Worm (Caenorhabditis elegans) whole organism, L3 larva: ENCODE measurements around the gene ZK1290.5.

Source experiments
- aly-2 ChIP-seq: fragments of 150-350 bp; optimal IDR thresholded peaks from 2 replicates; lab custom pipeline; 2014; ENCODE audit warnings: missing biosample characterization, missing genetic modification characterization
- ceh-28 ChIP-seq: fragments of 150-350 bp; optimal IDR thresholded peaks from 2 replicates; lab custom pipeline; 2014; ENCODE audit warnings: missing biosample characterization, missing genetic modification reagents, missing genetic modification characterization
- fkh-10 ChIP-seq: sonication (generic microtip); optimal IDR thresholded peaks from 2 replicates; lab custom pipeline; 2017; ENCODE audit warnings: missing biosample characterization, missing genetic modification reagents, missing genetic modification characterization
- lin-39 ChIP-seq: fragments of 150-350 bp; optimal IDR thresholded peaks from 2 replicates; lab custom pipeline; 2018; ENCODE audit warnings: missing biosample characterization, missing genetic modification reagents, missing genetic modification characterization
- nhr-11 ChIP-seq: fragments of 150-350 bp; optimal IDR thresholded peaks from 2 replicates; lab custom pipeline; 2014; ENCODE audit warnings: missing biosample characterization, missing genetic modification characterization
- nhr-23 ChIP-seq: fragments of 150-350 bp; optimal IDR thresholded peaks from 2 replicates; lab custom pipeline; 2014; ENCODE audit warnings: missing biosample characterization, missing genetic modification reagents, missing genetic modification characterization
- nhr-237 ChIP-seq: fragments of 150-350 bp; optimal IDR thresholded peaks from 2 replicates; lab custom pipeline; 2014; ENCODE audit warnings: missing biosample characterization, missing genetic modification characterization
- nhr-28 ChIP-seq: fragments of 150-350 bp; optimal IDR thresholded peaks from 2 replicates; lab custom pipeline; 2014; ENCODE audit warnings: missing biosample characterization, missing genetic modification characterization
- nhr-77 ChIP-seq: fragments of 150-350 bp; optimal IDR thresholded peaks from 2 replicates; lab custom pipeline; 2014; ENCODE audit warnings: missing biosample characterization, missing genetic modification characterization
- pqm-1 ChIP-seq: fragments of 150-350 bp; optimal IDR thresholded peaks from 2 replicates; lab custom pipeline; 2017; ENCODE audit warnings: missing biosample characterization, missing genetic modification characterization, inconsistent platforms
- skn-1 ChIP-seq: fragments of 150-350 bp; optimal IDR thresholded peaks from 2 replicates; lab custom pipeline; 2014; ENCODE audit warnings: missing biosample characterization, missing genetic modification characterization
- unc-39 ChIP-seq: sonication (generic microtip); optimal IDR thresholded peaks from 4 replicates; lab custom pipeline; 2017; ENCODE audit warnings: missing biosample characterization, missing genetic modification characterization
- zag-1 ChIP-seq: fragments of 150-350 bp; optimal IDR thresholded peaks from 2 replicates; lab custom pipeline; 2014; ENCODE audit warnings: missing biosample characterization, missing genetic modification characterization
- ztf-4 ChIP-seq: fragments of 150-350 bp; optimal IDR thresholded peaks from 2 replicates; lab custom pipeline; 2014; ENCODE audit warnings: missing biosample characterization, missing genetic modification characterization

DNA sequence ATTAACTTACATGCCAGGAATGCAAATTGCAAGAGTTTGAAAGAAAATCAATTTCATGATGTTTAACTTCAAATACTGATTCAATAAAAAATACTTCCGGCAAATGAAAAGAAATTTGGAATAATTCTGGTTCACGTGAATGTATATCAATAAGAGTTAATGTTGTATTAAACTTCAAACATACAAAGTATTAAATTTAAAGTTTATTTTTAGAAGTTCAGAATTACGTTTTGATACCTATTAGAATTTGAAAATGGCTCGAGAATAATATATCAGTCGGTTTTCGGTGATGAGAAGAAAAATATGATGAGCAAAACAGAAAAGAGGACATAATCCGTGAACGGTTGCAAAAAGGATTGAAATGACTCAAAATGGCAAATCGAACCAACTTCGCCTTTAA lies 39.8 kb upstream of the ZK1290.5 start, which contains the start of gene D1022.9:
- TF ChIP-seq aly-2 (tag; lab: Kevin White, UChicago) = no peak
- TF ChIP-seq nhr-28 (tag; lab: Kevin White, UChicago) = no peak
- TF ChIP-seq unc-39 (tag; lab: Kevin White, UChicago) = no peak
- TF ChIP-seq zag-1 (tag; lab: Kevin White, UChicago) = no peak
- TF ChIP-seq skn-1 = no peak
- no peak for TF ChIP-seq nhr-11 (tag; lab: Kevin White, UChicago)
- TF ChIP-seq ztf-4 (tag; lab: Kevin White, UChicago) = no peak
- TF ChIP-seq fkh-10 (GFP tag; lab: Kevin White, UChicago) = no peak
- no peak for TF ChIP-seq lin-39 (tag; lab: Kevin White, UChicago)
- no peak for TF ChIP-seq nhr-237 (tag; lab: Kevin White, UChicago)
- TF ChIP-seq nhr-77 (tag; lab: Kevin White, UChicago) = no peak
- TF ChIP-seq pqm-1 (tag; lab: Kevin White, UChicago) = no peak
- TF ChIP-seq ceh-28 (tag; lab: Kevin White, UChicago) = no peak
- no peak for TF ChIP-seq nhr-23 (tag; lab: Kevin White, UChicago)
